Worm (Caenorhabditis elegans) whole organism, young adult: ENCODE data around the gene K02A6.2.

Experiments used
- F10E7.11 ChIP-seq: sonication (generic microtip); optimal IDR thresholded peaks from 2 replicates; lab custom pipeline; 2017; ENCODE audit warnings: mild to moderate bottlenecking, missing genetic modification characterization, moderate library complexity, missing compliant biosample characterization
- F22D6.2 ChIP-seq: sonication (generic microtip); optimal IDR thresholded peaks from 2 replicates; lab custom pipeline; 2016; ENCODE audit warnings: mild to moderate bottlenecking, missing genetic modification characterization, missing compliant biosample characterization
- F33H1.4 ChIP-seq: fragments of 200-800 bp; sonication (Bioruptor generic); IDR thresholded peaks from 2 replicates; pipeline ENCODE4 v1.3.6; 2022; ENCODE audit warnings: missing genetic modification reagents, missing genetic modification characterization, missing compliant biosample characterization
- K11D2.4 ChIP-seq: fragments of 200-800 bp; sonication (Bioruptor generic); IDR thresholded peaks from 2 replicates; pipeline ENCODE4 v1.3.6; 2022; ENCODE audit warnings: missing genetic modification reagents, missing genetic modification characterization, missing compliant biosample characterization
- T26A5.8 ChIP-seq: sonication (generic microtip); optimal IDR thresholded peaks from 2 replicates; lab custom pipeline; 2016; ENCODE audit warnings: missing genetic modification characterization, missing compliant biosample characterization
- Y53F4B.3 ChIP-seq: fragments of 200-800 bp; sonication (Bioruptor generic); IDR thresholded peaks from 2 replicates; pipeline ENCODE4 v1.3.6; 2022; ENCODE audit warnings: missing genetic modification reagents, missing genetic modification characterization, missing compliant biosample characterization
- Y53G8AR.9 ChIP-seq: fragments of 200-800 bp; sonication (Bioruptor generic); conservative IDR thresholded peaks from 2 replicates; pipeline ENCODE4 v1.3.6; 2022; ENCODE audit warnings: missing genetic modification reagents, missing genetic modification characterization, missing compliant biosample characterization
- Y56A3A.18 ChIP-seq: fragments of 200-800 bp; sonication (Bioruptor generic); IDR thresholded peaks from 2 replicates; pipeline ENCODE4 v1.3.6; 2022; ENCODE audit warnings: missing genetic modification reagents, missing genetic modification characterization, missing compliant biosample characterization
- Y79H2A.3 ChIP-seq: fragments of 200-800 bp; sonication (Bioruptor generic); conservative IDR thresholded peaks from 2 replicates; pipeline ENCODE4 v1.3.6; 2022; ENCODE audit warnings: missing genetic modification reagents, missing genetic modification characterization, missing compliant biosample characterization
- akir-1 ChIP-seq: fragments of 200-800 bp; sonication (Bioruptor generic); optimal IDR thresholded peaks from 2 replicates; lab custom pipeline; 2018; ENCODE audit warnings: mild to moderate bottlenecking, missing genetic modification characterization, moderate library complexity, missing compliant biosample characterization
- aptf-2 ChIP-seq: fragments of 200-800 bp; sonication (Bioruptor generic); conservative IDR thresholded peaks from 2 replicates; pipeline ENCODE4 v1.3.6; 2022; ENCODE audit warnings: missing genetic modification reagents, missing genetic modification characterization, missing compliant biosample characterization
- atf-7 ChIP-seq: sonication (generic microtip); optimal IDR thresholded peaks from 2 replicates; lab custom pipeline; 2017; ENCODE audit warnings: mild to moderate bottlenecking, missing genetic modification characterization, missing compliant biosample characterization
- attf-3 ChIP-seq: fragments of 200-800 bp; sonication (Bioruptor generic); conservative IDR thresholded peaks from 2 replicates; pipeline ENCODE4 v1.3.6; 2022; ENCODE audit warnings: missing genetic modification reagents, missing genetic modification characterization, missing compliant biosample characterization
- attf-6 ChIP-seq: fragments of 200-800 bp; sonication (Bioruptor generic); IDR thresholded peaks from 2 replicates; pipeline ENCODE4 v1.3.6; 2022; ENCODE audit warnings: missing genetic modification reagents, missing genetic modification characterization, missing compliant biosample characterization
- cebp-1 ChIP-seq, 2 experiments: fragments of 200-800 bp in 1 of 2; sonication (Bioruptor generic) in 1 of 2; sonication (generic microtip) in 1 of 2; IDR thresholded peaks in 1 of 2; optimal IDR thresholded peaks in 1 of 2; 2 replicates each; pipeline versions ENCODE4 v1.3.6 to Lab custom; 2017 to 2022; ENCODE audit warnings: missing compliant biosample characterization in 2 of 2, missing genetic modification characterization in 2 of 2, mild to moderate bottlenecking in 1 of 2, missing genetic modification reagents in 1 of 2, moderate library complexity in 1 of 2
- ceh-27 ChIP-seq: fragments of 200-800 bp; sonication (Bioruptor generic); optimal IDR thresholded peaks from 2 replicates; lab custom pipeline; 2018; ENCODE audit warnings: mild to moderate bottlenecking, missing genetic modification characterization, moderate library complexity, missing compliant biosample characterization
- ceh-79 ChIP-seq: sonication (generic microtip); optimal IDR thresholded peaks from 2 replicates; lab custom pipeline; 2017; ENCODE audit warnings: mild to moderate bottlenecking, missing genetic modification characterization, missing compliant biosample characterization
- die-1 ChIP-seq: sonication (generic microtip); optimal IDR thresholded peaks from 2 replicates; lab custom pipeline; 2016; ENCODE audit warnings: missing genotype, mild to moderate bottlenecking, missing genetic modification characterization, missing compliant biosample characterization
- dpff-1 ChIP-seq: sonication (generic microtip); optimal IDR thresholded peaks from 2 replicates; lab custom pipeline; 2017; ENCODE audit warnings: mild to moderate bottlenecking, missing genetic modification characterization, missing compliant biosample characterization
- efl-1 ChIP-seq: fragments of 150-350 bp; optimal IDR thresholded peaks from 2 replicates; lab custom pipeline; 2014; ENCODE audit warnings: missing biosample characterization, missing genetic modification reagents, missing genetic modification characterization
- egrh-3 ChIP-seq: fragments of 200-800 bp; sonication (Bioruptor generic); IDR thresholded peaks from 2 replicates; pipeline ENCODE4 v1.3.6; 2022; ENCODE audit warnings: missing genetic modification reagents, missing genetic modification characterization, missing compliant biosample characterization
- fkh-3 ChIP-seq: sonication (generic microtip); optimal IDR thresholded peaks from 2 replicates; lab custom pipeline; 2016; ENCODE audit warnings: mild to moderate bottlenecking, missing genetic modification characterization, missing compliant biosample characterization
- hlh-26 ChIP-seq: fragments of 200-800 bp; sonication (Bioruptor generic); conservative IDR thresholded peaks from 2 replicates; pipeline ENCODE4 v1.3.6; 2022; ENCODE audit warnings: missing genetic modification reagents, missing genetic modification characterization, missing compliant biosample characterization
- hmg-1.2 ChIP-seq: fragments of 200-800 bp; sonication (Bioruptor generic); IDR thresholded peaks from 2 replicates; pipeline ENCODE4 v1.3.6; 2022; ENCODE audit warnings: missing genetic modification reagents, missing genetic modification characterization, missing compliant biosample characterization
- hsf-1 ChIP-seq: fragments of 200-800 bp; sonication (Bioruptor generic); IDR thresholded peaks from 2 replicates; pipeline ENCODE4 v1.3.6; 2022; ENCODE audit warnings: missing genetic modification reagents, missing genetic modification characterization, missing compliant biosample characterization
- let-526 ChIP-seq: fragments of 200-800 bp; sonication (Bioruptor generic); IDR thresholded peaks from 2 replicates; pipeline ENCODE4 v1.3.6; 2022; ENCODE audit warnings: missing genetic modification reagents, missing genetic modification characterization, missing compliant biosample characterization
- let-607 ChIP-seq, 2 experiments: fragments of 200-800 bp in 1 of 2; sonication (Bioruptor generic) in 1 of 2; sonication (generic microtip) in 1 of 2; optimal IDR thresholded peaks; 2 replicates each; lab custom pipeline; 2016 to 2018; ENCODE audit warnings: mild to moderate bottlenecking in 2 of 2, missing compliant biosample characterization in 2 of 2, missing genetic modification characterization in 2 of 2, moderate library complexity in 2 of 2, missing genotype in 1 of 2
- mel-28 ChIP-seq: sonication (generic microtip); optimal IDR thresholded peaks from 2 replicates; lab custom pipeline; 2016; ENCODE audit warnings: borderline replicate concordance, mild to moderate bottlenecking, missing genetic modification characterization, missing compliant biosample characterization
- nhr-120 ChIP-seq: fragments of 200-800 bp; sonication (Bioruptor generic); IDR thresholded peaks from 2 replicates; pipeline ENCODE4 v1.3.6; 2022; ENCODE audit warnings: missing genetic modification characterization, missing compliant biosample characterization
- nhr-27 ChIP-seq: fragments of 200-800 bp; sonication (Bioruptor generic); optimal IDR thresholded peaks from 2 replicates; lab custom pipeline; 2018; ENCODE audit warnings: mild to moderate bottlenecking, missing genetic modification characterization, moderate library complexity, missing compliant biosample characterization
- nhr-80 ChIP-seq: sonication (generic microtip); optimal IDR thresholded peaks from 2 replicates; lab custom pipeline; 2016; ENCODE audit warnings: missing genetic modification characterization, missing compliant biosample characterization
- pbrm-1 ChIP-seq: fragments of 200-800 bp; sonication (Bioruptor generic); IDR thresholded peaks from 2 replicates; pipeline ENCODE4 v1.3.6; 2022; ENCODE audit warnings: missing genetic modification reagents, missing genetic modification characterization, missing compliant biosample characterization
- pha-4 ChIP-seq: fragments of 150-350 bp; sonication (generic microtip); optimal IDR thresholded peaks from 2 replicates; lab custom pipeline; 2014; ENCODE audit warnings: missing biosample characterization, missing genetic modification reagents, missing genetic modification characterization
- rcor-1 ChIP-seq: fragments of 200-800 bp; sonication (Bioruptor generic); IDR thresholded peaks from 2 replicates; pipeline ENCODE4 v1.3.6; 2022; ENCODE audit warnings: missing genetic modification reagents, missing genetic modification characterization, missing compliant biosample characterization
- snpc-1.3 ChIP-seq: sonication (generic microtip); optimal IDR thresholded peaks from 2 replicates; lab custom pipeline; 2017; ENCODE audit warnings: missing genetic modification characterization, mild to moderate bottlenecking, missing compliant biosample characterization, antibody characterized with exemption, moderate library complexity, missing genotype, missing genetic modification reagents; ENCODE audit not compliant: insufficient read depth
- snpc-4 ChIP-seq, 5 experiments: fragments of 150-350 bp in 1 of 5; sonication (generic microtip) in 4 of 5; optimal IDR thresholded peaks; 2 replicates each; lab custom pipeline; 2014 to 2018; ENCODE audit warnings: missing genetic modification characterization in 5 of 5, missing biosample characterization in 3 of 5, antibody characterized with exemption in 2 of 5, mild to moderate bottlenecking in 2 of 5, missing compliant biosample characterization in 2 of 5, missing genotype in 2 of 5, moderate library complexity in 2 of 5, missing genetic modification reagents in 1 of 5
- tbp1 ChIP-seq: fragments of 200-800 bp; sonication (Bioruptor generic); optimal IDR thresholded peaks from 2 replicates; lab custom pipeline; 2018; ENCODE audit warnings: mild to moderate bottlenecking, missing genetic modification characterization, missing compliant biosample characterization
- tlf-1 ChIP-seq: fragments of 200-800 bp; sonication (Bioruptor generic); optimal IDR thresholded peaks from 2 replicates; lab custom pipeline; 2018; ENCODE audit warnings: mild to moderate bottlenecking, missing genetic modification characterization, missing compliant biosample characterization
- ztf-25 ChIP-seq: fragments of 200-800 bp; sonication (Bioruptor generic); IDR thresholded peaks from 2 replicates; pipeline ENCODE4 v1.3.6; 2022; ENCODE audit warnings: missing genetic modification reagents, missing genetic modification characterization, missing compliant biosample characterization
- ztf-28 ChIP-seq: fragments of 200-800 bp; sonication (Bioruptor generic); IDR thresholded peaks from 2 replicates; pipeline ENCODE4 v1.3.6; 2022; ENCODE audit warnings: missing genetic modification reagents, missing genetic modification characterization, missing compliant biosample characterization

Gene K02A6.2

DNA sequence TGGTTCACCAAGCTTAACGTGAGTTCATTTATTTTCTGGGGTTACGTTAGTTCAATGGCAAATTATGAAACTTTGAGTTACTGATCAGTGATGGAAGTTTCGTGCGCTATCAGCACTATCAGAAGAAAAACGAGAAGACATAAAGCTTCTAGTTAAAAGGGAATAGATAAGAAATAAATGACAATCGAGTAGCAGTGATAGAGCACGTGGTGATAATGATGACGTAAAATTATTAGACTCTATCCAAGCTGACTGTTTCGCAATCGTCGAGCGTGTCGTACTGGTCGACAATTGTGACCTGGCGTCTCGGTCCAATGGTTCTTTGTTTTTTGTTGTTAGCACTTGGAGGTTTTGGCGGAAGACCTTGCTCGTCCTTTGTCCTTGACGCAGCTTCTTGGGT is 18.3 kb upstream of the K02A6.2 start (continued):
- TF ChIP-seq ztf-28 (GFP tag; lab: Robert Waterston, UW): no peak
- no peak for TF ChIP-seq efl-1 (GFP tag; lab: Kevin White, UChicago)
- TF ChIP-seq nhr-80 (tag; lab: Kevin White, UChicago): peak; percentile 93
- TF ChIP-seq F22D6.2 (tag; lab: Kevin White, UChicago): no peak
- no peak for TF ChIP-seq K11D2.4
- TF ChIP-seq dpff-1 (tag; lab: Kevin White, UChicago): no peak
- no peak for TF ChIP-seq hlh-26 (GFP tag; lab: Robert Waterston, UW)
- TF ChIP-seq ztf-25 (GFP tag; lab: Robert Waterston, UW): no peak
- 0 out of 2 replicates have a peak, but pooled peaks have one; percentile 25 for TF ChIP-seq hsf-1 (GFP tag; lab: Robert Waterston, UW)
- no peak for TF ChIP-seq nhr-120 (GFP tag; lab: Robert Waterston, UW)
- TF ChIP-seq let-526 (GFP tag; lab: Robert Waterston, UW): peak; percentile 70; the same call in 1 of the 2 replicates
- no peak for TF ChIP-seq attf-6
- no peak for TF ChIP-seq aptf-2 (GFP tag; lab: Robert Waterston, UW)
- TF ChIP-seq cebp-1 (GFP tag; IDR thresholded peaks at IDR 0.05; lab: Robert Waterston, UW): peak; percentile 90
- TF ChIP-seq cebp-1 (tag; optimal IDR thresholded peaks at IDR 0.05; lab: Kevin White, UChicago): peak; percentile 94
- no peak for TF ChIP-seq rcor-1
- TF ChIP-seq pha-4 (tag; lab: Kevin White, UChicago): peak; percentile 31
- no peak for TF ChIP-seq akir-1 (GFP tag; lab: Kevin White, UChicago)
- TF ChIP-seq hmg-1.2 (GFP tag; lab: Robert Waterston, UW): no peak
- no peak for TF ChIP-seq snpc-1.3 (tag; lab: Kevin White, UChicago)
- TF ChIP-seq tbp1 (GFP tag; lab: Kevin White, UChicago): peak; percentile 25
- TF ChIP-seq mel-28 (tag; lab: Kevin White, UChicago): no peak
- no peak for TF ChIP-seq tlf-1 (GFP tag; lab: Kevin White, UChicago)
- no peak for TF ChIP-seq let-607 (tag; optimal IDR thresholded peaks at IDR 0.05; lab: Kevin White, UChicago)
- no peak for TF ChIP-seq Y79H2A.3 (GFP tag; lab: Robert Waterston, UW)
- no peak for TF ChIP-seq F33H1.4 (GFP tag; lab: Robert Waterston, UW)
- no peak for TF ChIP-seq die-1 (tag; lab: Kevin White, UChicago)
- no peak for TF ChIP-seq snpc-4 (GFP tag; optimal IDR thresholded peaks at IDR 0.05; lab: Kevin White, UChicago)
- TF ChIP-seq snpc-4 (tag; optimal IDR thresholded peaks at IDR 0.05; lab: Kevin White, UChicago): no peak
- no peak for TF ChIP-seq nhr-27 (tag; lab: Kevin White, UChicago)
- no peak for TF ChIP-seq F10E7.11 (tag; lab: Kevin White, UChicago)
- TF ChIP-seq Y53G8AR.9: no peak
- TF ChIP-seq pbrm-1 (GFP tag; lab: Robert Waterston, UW): no peak
- no peak for TF ChIP-seq Y53F4B.3
- no peak for TF ChIP-seq fkh-3
- no peak for TF ChIP-seq ceh-79 (tag; lab: Kevin White, UChicago)
- peak; percentile 68 for TF ChIP-seq atf-7 (tag; lab: Kevin White, UChicago)
- no peak for TF ChIP-seq egrh-3 (GFP tag; lab: Robert Waterston, UW)
- no peak for TF ChIP-seq attf-3 (GFP tag; lab: Robert Waterston, UW)
- TF ChIP-seq T26A5.8 (tag; lab: Kevin White, UChicago): no peak
- no peak for TF ChIP-seq Y56A3A.18 (GFP tag; lab: Robert Waterston, UW)
- no peak for TF ChIP-seq ceh-27
